Fruit fly (Drosophila melanogaster): ENCODE results near the gene CG42857.
A peak's percentile ranks its signal among the peaks of the same experiment; 100 is the strongest.

The CG42857 gene

dm6 chr3R:9791177-9791806 is 29.7 kb downstream of the CG42857 start, which contains the start of the genes CG12945 and CG8507 (continued):
- peak; percentile 79 for TF ChIP-seq CG2120 (GFP tag; optimal IDR thresholded peaks at IDR 0.05)
- TF ChIP-seq Fer3 (tag; optimal IDR thresholded peaks at IDR 0.05): peak; percentile 39
- TF ChIP-seq CG31365 (tag; optimal IDR thresholded peaks at IDR 0.05): no peak
- TF ChIP-seq Hsf (GFP tag; optimal IDR thresholded peaks at IDR 0.05): peak; percentile 63
- TF ChIP-seq CG10462 (GFP tag; optimal IDR thresholded peaks at IDR 0.05): no peak
- TF ChIP-seq BEAF-32 (GFP tag; optimal IDR thresholded peaks at IDR 0.05): peak; percentile 52
- TF ChIP-seq CG6854 (GFP tag; optimal IDR thresholded peaks at IDR 0.05): no peak
- no peak for TF ChIP-seq lab (GFP tag; optimal IDR thresholded peaks at IDR 0.05)
- TF ChIP-seq Xbp1 (GFP tag; optimal IDR thresholded peaks at IDR 0.05): peak; percentile 68
- peak; percentile 8 for TF ChIP-seq nom (GFP tag; optimal IDR thresholded peaks at IDR 0.05)
- TF ChIP-seq HmgZ (tag; optimal IDR thresholded peaks at IDR 0.05): peak; percentile 77
- peak; percentile 52 for TF ChIP-seq Dip3 (GFP tag; optimal IDR thresholded peaks at IDR 0.05)
- peak; percentile 35 for TF ChIP-seq CG15601 (tag; optimal IDR thresholded peaks at IDR 0.05)
- peak; percentile 26 for TF ChIP-seq Hr3 (GFP tag; optimal IDR thresholded peaks at IDR 0.05)
- peak; percentile 58 for TF ChIP-seq CG13775 (GFP tag; optimal IDR thresholded peaks at IDR 0.05)
- TF ChIP-seq CG7556 (GFP tag; optimal IDR thresholded peaks at IDR 0.05): no peak
- peak; percentile 26 for TF ChIP-seq Dad (GFP tag; optimal IDR thresholded peaks at IDR 0.05)
- TF ChIP-seq CG14860 (GFP tag; IDR thresholded peaks at IDR 0.05; ENCODE audit: partially characterized antibody): no peak
- no peak for TF ChIP-seq CG7963 (GFP tag; IDR thresholded peaks at IDR 0.05; ENCODE audit: partially characterized antibody)
- TF ChIP-seq Chrac-16 (GFP tag; optimal IDR thresholded peaks at IDR 0.05): peak; percentile 28
- TF ChIP-seq Atf-2 (GFP tag; optimal IDR thresholded peaks at IDR 0.05): peak; percentile 53
- peak; percentile 69 for TF ChIP-seq zfh2 (GFP tag; optimal IDR thresholded peaks at IDR 0.05)
- peak; percentile 15 for TF ChIP-seq pum (GFP tag; optimal IDR thresholded peaks at IDR 0.05)
- peak; percentile 52 for TF ChIP-seq CG30020 (tag; optimal IDR thresholded peaks at IDR 0.05)
- no peak for TF ChIP-seq run (tag; optimal IDR thresholded peaks at IDR 0.05)
- peak; percentile 20; the same call in 1 of the 2 replicates for TF ChIP-seq CG31224 (GFP tag; IDR thresholded peaks at IDR 0.05)
- no peak; the same call in 1 of the 2 replicates for TF ChIP-seq CG10366 (GFP tag; IDR thresholded peaks at IDR 0.05)
- TF ChIP-seq Mrtf (GFP tag; IDR thresholded peaks at IDR 0.05): no peak
- TF ChIP-seq CG34376 (GFP tag; optimal IDR thresholded peaks at IDR 0.05): peak; percentile 24
- peak; percentile 8; the same call in 1 of the 2 replicates for TF ChIP-seq sob (GFP tag; IDR thresholded peaks at IDR 0.05)
- peak; percentile 40 for TF ChIP-seq CG15514 (GFP tag; optimal IDR thresholded peaks at IDR 0.05)
- TF ChIP-seq Mad (GFP tag; optimal IDR thresholded peaks at IDR 0.05): peak; percentile 39
- TF ChIP-seq CG7786 (GFP tag; optimal IDR thresholded peaks at IDR 0.05): peak; percentile 38
- TF ChIP-seq crp (GFP tag; optimal IDR thresholded peaks at IDR 0.05): peak in 1 of 2 experiments; percentile 8
- TF ChIP-seq al (GFP tag; IDR thresholded peaks at IDR 0.05): peak; percentile 37; the same call in 1 of the 2 replicates
- no peak for TF ChIP-seq CrebB (tag; optimal IDR thresholded peaks at IDR 0.05)
- TF ChIP-seq slbo (GFP tag; IDR thresholded peaks at IDR 0.05): peak; percentile 47; the same call in 1 of the 2 replicates
- TF ChIP-seq Camta (GFP tag; optimal IDR thresholded peaks at IDR 0.05): peak; percentile 44
- TF ChIP-seq bbx (GFP tag; IDR thresholded peaks at IDR 0.05; ENCODE audit: partially characterized antibody): 0 out of 2 replicates have a peak, but pooled peaks have one; percentile 18
- TF ChIP-seq CG15073 (GFP tag; optimal IDR thresholded peaks at IDR 0.05): no peak
- TF ChIP-seq CG10267 (tag; optimal IDR thresholded peaks at IDR 0.05): peak; percentile 35
- peak; percentile 21 for TF ChIP-seq kay (GFP tag; optimal IDR thresholded peaks at IDR 0.05)
- 0 out of 3 replicates have a peak, but pooled peaks have one; percentile 18 for TF ChIP-seq Dbx (GFP tag; IDR thresholded peaks at IDR 0.05)
- TF ChIP-seq Bteb2 (GFP tag; optimal IDR thresholded peaks at IDR 0.05): no peak
- peak; percentile 33 for TF ChIP-seq HLH54F (GFP tag; optimal IDR thresholded peaks at IDR 0.05)
- peak; percentile 67 for TF ChIP-seq CG30403 (GFP tag; optimal IDR thresholded peaks at IDR 0.05)
- no peak for TF ChIP-seq Atf3 (GFP tag; optimal IDR thresholded peaks at IDR 0.05)
- TF ChIP-seq CG13624 (GFP tag; optimal IDR thresholded peaks at IDR 0.05): peak; percentile 42
- peak; percentile 3 for TF ChIP-seq lbe (GFP tag; optimal IDR thresholded peaks at IDR 0.05)

Measured in whole organism, embryonic.